Worm (Caenorhabditis elegans): ENCODE measurements around the gene klf-2.

The klf-2 gene

ce11 chrV:20703998-20704572 is 18.6 kb downstream of the klf-2 start, which contains the start of the genes F53F8.5 and F53F8.6 (continued):
- TF ChIP-seq fkh-10 (GFP tag; optimal IDR thresholded peaks at IDR 0.05) (no peak), nhr-90 (tag; optimal IDR thresholded peaks at IDR 0.05; ENCODE audit: poor library complexity) (peak; percentile 71), nhr-28 (tag; optimal IDR thresholded peaks at IDR 0.05) (no peak), Y116A8C.19 (tag; optimal IDR thresholded peaks at IDR 0.05; ENCODE audit: borderline replicate concordance) (no peak), ceh-63 (GFP tag; optimal IDR thresholded peaks at IDR 0.05) (no peak), unc-86 (tag; optimal IDR thresholded peaks at IDR 0.05) (peak; percentile 53), ama-1 (optimal IDR thresholded peaks at IDR 0.05) (no peak), vab-15 (tag; optimal IDR thresholded peaks at IDR 0.05) (no peak), efl-1 (optimal IDR thresholded peaks at IDR 0.05) (peak; percentile 47 to 93), efl-1 (GFP tag; optimal IDR thresholded peaks at IDR 0.05 in 1 of 2) (peak; percentile 92 to 99), efl-3 (GFP tag; optimal IDR thresholded peaks at IDR 0.05) (no peak), ztf-11 (tag; optimal IDR thresholded peaks at IDR 0.05) (no peak), ceh-8 (GFP tag; optimal IDR thresholded peaks at IDR 0.05) (no peak), grh-1 (GFP tag; IDR thresholded peaks at IDR 0.05) (peak; percentile 55; the same call in 1 of the 2 replicates), lin-13 (GFP tag; optimal IDR thresholded peaks at IDR 0.05) (peak; percentile 43), lin-15B (tag; optimal IDR thresholded peaks at IDR 0.05) (peak; percentile 6), unc-30 (tag; optimal IDR thresholded peaks at IDR 0.05) (no peak), xbp-1 (tag; optimal IDR thresholded peaks at IDR 0.05) (peak; percentile 56), irx-1 (tag; optimal IDR thresholded peaks at IDR 0.05) (peak; percentile 49), tlp-1 (tag; optimal IDR thresholded peaks at IDR 0.05) (no peak), nhr-47 (tag; optimal IDR thresholded peaks at IDR 0.05) (peak; percentile 82), ceh-82 (tag; optimal IDR thresholded peaks at IDR 0.05) (peak; percentile 29 to 57 (median 53)), lir-3 (tag; optimal IDR thresholded peaks at IDR 0.05; ENCODE audit: poor library complexity) (no peak), C04F5.9 (tag; optimal IDR thresholded peaks at IDR 0.05) (no peak), nhr-76 (tag; optimal IDR thresholded peaks at IDR 0.05) (no peak), mef-2 (tag; optimal IDR thresholded peaks at IDR 0.05) (no peak), rnt-1 (tag; optimal IDR thresholded peaks at IDR 0.05) (peak; percentile 70), tbx-2 (tag; optimal IDR thresholded peaks at IDR 0.05) (peak; percentile 64), nhr-85 (tag) (peak; percentile 50), F16B12.6 (tag; optimal IDR thresholded peaks at IDR 0.05) (no peak), nhr-77 (tag; optimal IDR thresholded peaks at IDR 0.05) (peak; percentile 3), fos-1 (tag; optimal IDR thresholded peaks at IDR 0.05) (peak; percentile 20), C34B4.2 (tag; optimal IDR thresholded peaks at IDR 0.05) (no peak)

- no peak for TF ChIP-seq lin-39 (tag; optimal IDR thresholded peaks at IDR 0.05)
- peak; percentile 6 for TF ChIP-seq xbp-1 (tag; optimal IDR thresholded peaks at IDR 0.05)
- no peak for TF ChIP-seq nhr-12 (tag; optimal IDR thresholded peaks at IDR 0.05)
- TF ChIP-seq mab-9 (GFP tag; IDR thresholded peaks at IDR 0.05): no peak
- no peak for TF ChIP-seq nhr-84 (tag; optimal IDR thresholded peaks at IDR 0.05)
- TF ChIP-seq isw-1 (GFP tag; IDR thresholded peaks at IDR 0.05): no peak
- no peak for TF ChIP-seq hlh-17 (GFP tag; optimal IDR thresholded peaks at IDR 0.05; ENCODE audit: borderline replicate concordance)
- no peak for TF ChIP-seq nhr-11 (tag; optimal IDR thresholded peaks at IDR 0.05)
- TF ChIP-seq pax-3 (tag; optimal IDR thresholded peaks at IDR 0.05): no peak
- TF ChIP-seq lin-14 (GFP tag; optimal IDR thresholded peaks at IDR 0.05): peak; percentile 81
- TF ChIP-seq pqm-1 (tag; optimal IDR thresholded peaks at IDR 0.05): no peak
- no peak for TF ChIP-seq C34B4.2 (tag; optimal IDR thresholded peaks at IDR 0.05)
- no peak for TF ChIP-seq ceh-82 (tag; optimal IDR thresholded peaks at IDR 0.05)
- TF ChIP-seq C16A3.4 (tag; optimal IDR thresholded peaks at IDR 0.05): no peak
- peak; percentile 69 for TF ChIP-seq ztf-4 (tag; optimal IDR thresholded peaks at IDR 0.05)
- TF ChIP-seq swsn-7 (tag; optimal IDR thresholded peaks at IDR 0.05): no peak
- no peak for TF ChIP-seq hlh-4 (tag; optimal IDR thresholded peaks at IDR 0.05)
- TF ChIP-seq nhr-85 (tag): no peak
- no peak for TF ChIP-seq ceh-88 (GFP tag; IDR thresholded peaks at IDR 0.05)
- peak; percentile 26 for TF ChIP-seq nhr-47 (tag; optimal IDR thresholded peaks at IDR 0.05)
- no peak for TF ChIP-seq dsc-1 (tag; optimal IDR thresholded peaks at IDR 0.05)
- no peak for TF ChIP-seq hpl-2 (GFP tag; optimal IDR thresholded peaks at IDR 0.05)
- TF ChIP-seq nhr-19 (GFP tag; conservative IDR thresholded peaks at IDR 0.05): no peak; the same call in none of the 2 replicates
- no peak for TF ChIP-seq efl-3 (GFP tag; optimal IDR thresholded peaks at IDR 0.05)
- TF ChIP-seq nhr-90 (tag; optimal IDR thresholded peaks at IDR 0.05; ENCODE audit: poor library complexity): no peak
- TF ChIP-seq nhr-71 (tag; optimal IDR thresholded peaks at IDR 0.05): peak; percentile 66
- TF ChIP-seq F16B12.6 (tag; optimal IDR thresholded peaks at IDR 0.05): no peak
- no peak for TF ChIP-seq ceh-63 (GFP tag; optimal IDR thresholded peaks at IDR 0.05)
- TF ChIP-seq nhr-28 (tag; optimal IDR thresholded peaks at IDR 0.05): no peak
Observed at ce11 chrV:20710156-20710555, 24.7 kb downstream of the klf-2 start.
